Fruit fly (Drosophila melanogaster): ENCODE results near the gene Elp4.

The Elp4 gene

dm6 chr2L:5553750-5554149 is 29.8 kb downstream of the Elp4 start, which contains the start of the genes CG14013 and CG14017:
Gene CG14013 (minus strand): TSS chr2L:5553850.
Gene CG14017 (plus strand): TSS chr2L:5553897.
- TF ChIP-seq Myc (optimal IDR thresholded peaks at IDR 0.05) (no peak), ttk (optimal IDR thresholded peaks at IDR 0.05) (no peak), insv (optimal IDR thresholded peaks at IDR 0.05) (no peak), Sin3A (optimal IDR thresholded peaks at IDR 0.05) (no peak), psq (optimal IDR thresholded peaks at IDR 0.05) (no peak), h (optimal IDR thresholded peaks at IDR 0.05) (no peak)

- TF ChIP-seq ttk (optimal IDR thresholded peaks at IDR 0.05) = no peak
- no peak for TF ChIP-seq insv (optimal IDR thresholded peaks at IDR 0.05)
- TF ChIP-seq psq (optimal IDR thresholded peaks at IDR 0.05) = no peak
- TF ChIP-seq Sin3A (optimal IDR thresholded peaks at IDR 0.05) = no peak
- TF ChIP-seq h (optimal IDR thresholded peaks at IDR 0.05) = no peak
- TF ChIP-seq Myc (optimal IDR thresholded peaks at IDR 0.05) = no peak
Measured at dm6 chr2L:5554818-5555217, 30.9 kb downstream of the Elp4 start, which contains the start of gene GluRIIA. Gene GluRIIA (plus strand): TSS chr2L:5555072.

- TF ChIP-seq h (optimal IDR thresholded peaks at IDR 0.05) (no peak), insv (optimal IDR thresholded peaks at IDR 0.05) (no peak), ttk (optimal IDR thresholded peaks at IDR 0.05) (no peak), psq (optimal IDR thresholded peaks at IDR 0.05) (no peak), Myc (optimal IDR thresholded peaks at IDR 0.05) (no peak), Sin3A (optimal IDR thresholded peaks at IDR 0.05) (no peak)
Measured at dm6 chr2L:5558809-5559392, 35.0 kb downstream of the Elp4 start, which contains the start of gene GluRIIB. Gene GluRIIB (plus strand): TSS chr2L:5559342.

dm6 chr2L:5567103-5567502 is 43.2 kb downstream of the Elp4 start:
- TF ChIP-seq Myc (optimal IDR thresholded peaks at IDR 0.05) = no peak
- TF ChIP-seq h (optimal IDR thresholded peaks at IDR 0.05) = no peak
- no peak for TF ChIP-seq psq (optimal IDR thresholded peaks at IDR 0.05)
- no peak for TF ChIP-seq insv (optimal IDR thresholded peaks at IDR 0.05)
- TF ChIP-seq ttk (optimal IDR thresholded peaks at IDR 0.05) = no peak
- no peak for TF ChIP-seq Sin3A (optimal IDR thresholded peaks at IDR 0.05)

dm6 chr2L:5569503-5569902 is 45.6 kb downstream of the Elp4 start:
- TF ChIP-seq Myc (optimal IDR thresholded peaks at IDR 0.05) (no peak), Sin3A (optimal IDR thresholded peaks at IDR 0.05) (no peak), h (optimal IDR thresholded peaks at IDR 0.05) (no peak), psq (optimal IDR thresholded peaks at IDR 0.05) (no peak), insv (optimal IDR thresholded peaks at IDR 0.05) (no peak), ttk (optimal IDR thresholded peaks at IDR 0.05) (no peak)

All from Kc167 (cell line).